Worm (Caenorhabditis elegans): ENCODE results near the gene ile-2.

DNA sequence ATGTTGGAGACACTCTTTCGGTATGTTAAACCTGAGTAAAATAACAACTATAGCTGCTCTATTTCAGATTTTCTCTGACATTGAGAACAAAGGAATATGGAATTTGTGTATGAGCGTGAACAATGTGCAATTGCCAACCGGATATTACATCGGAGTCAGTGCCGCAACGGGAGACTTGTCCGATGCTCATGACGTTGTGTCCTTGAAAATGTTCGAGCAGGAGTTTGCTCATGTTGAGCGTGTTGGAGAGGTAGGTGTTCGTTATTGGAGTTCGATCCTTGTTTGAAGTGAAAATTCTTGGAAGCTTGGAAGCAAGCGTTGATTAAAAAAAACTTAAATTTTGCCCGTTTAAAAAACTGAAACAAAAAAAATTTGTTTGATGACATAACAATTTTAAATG lies 1.2 kb downstream of the ile-2 start:
- TF ChIP-seq blmp-1 (tag; optimal IDR thresholded peaks at IDR 0.05) (no peak), pha-4 (tag; optimal IDR thresholded peaks at IDR 0.05) (no peak), nhr-237 (tag; optimal IDR thresholded peaks at IDR 0.05) (no peak), elt-3 (tag; optimal IDR thresholded peaks at IDR 0.05) (no peak), snpc-4 (tag; optimal IDR thresholded peaks at IDR 0.05) (no peak), bed-3 (GFP tag; optimal IDR thresholded peaks at IDR 0.05) (no peak), mab-5 (tag; optimal IDR thresholded peaks at IDR 0.05) (no peak), elt-1 (tag; optimal IDR thresholded peaks at IDR 0.05; ENCODE audit: borderline replicate concordance, insufficient read depth) (no peak), nhr-28 (tag; optimal IDR thresholded peaks at IDR 0.05) (no peak), unc-62 (GFP tag; optimal IDR thresholded peaks at IDR 0.05) (no peak), unc-39 (tag; optimal IDR thresholded peaks at IDR 0.05) (no peak), ceh-83 (GFP tag; optimal IDR thresholded peaks at IDR 0.05) (no peak)

Data from whole organism, mixed stage, embryonic.